Fruit fly (Drosophila melanogaster) whole organism, embryonic: ENCODE results near the gene CG14357.

ENCODE experiments used
- Bteb2 ChIP-seq: fragments of 200-800 bp; sonication (Bioruptor generic); optimal IDR thresholded peaks from 2 replicates; lab custom pipeline; 2016; ENCODE audit warnings: missing biosample characterization, missing genetic modification characterization
- CG14441 ChIP-seq: fragments of 200-800 bp; sonication (Bioruptor generic); IDR thresholded peaks from 2 replicates; pipeline ENCODE4 v1.3.6; 2022; ENCODE audit warnings: missing biosample characterization, missing genetic modification characterization
- Pdp1 ChIP-seq, 2 experiments: fragments of 200-800 bp; sonication (Bioruptor generic); optimal IDR thresholded peaks; 3 replicates each; lab custom pipeline; 2016; ENCODE audit warnings: missing biosample characterization in 2 of 2, missing genetic modification characterization in 2 of 2, mild to moderate bottlenecking in 1 of 2, moderate library complexity in 1 of 2
- abd-A ChIP-seq: fragments of 200-800 bp; sonication (Bioruptor generic); optimal IDR thresholded peaks from 3 replicates; lab custom pipeline; 2019; ENCODE audit warnings: missing biosample characterization, mild to moderate bottlenecking, missing genetic modification characterization, moderate library complexity
- pnt ChIP-seq: fragments of 200-800 bp; sonication (Bioruptor generic); optimal IDR thresholded peaks from 3 replicates; lab custom pipeline; 2016; ENCODE audit warnings: missing biosample characterization, missing genetic modification characterization
- run ChIP-seq: fragments of 200-800 bp; sonication (Bioruptor generic); optimal IDR thresholded peaks from 3 replicates; lab custom pipeline; 2018; ENCODE audit warnings: missing biosample characterization, mild to moderate bottlenecking, missing genetic modification characterization
- tx ChIP-seq: fragments of 200-800 bp; sonication (Bioruptor generic); optimal IDR thresholded peaks from 2 replicates; lab custom pipeline; 2016; ENCODE audit warnings: missing biosample characterization, missing genetic modification characterization

DNA sequence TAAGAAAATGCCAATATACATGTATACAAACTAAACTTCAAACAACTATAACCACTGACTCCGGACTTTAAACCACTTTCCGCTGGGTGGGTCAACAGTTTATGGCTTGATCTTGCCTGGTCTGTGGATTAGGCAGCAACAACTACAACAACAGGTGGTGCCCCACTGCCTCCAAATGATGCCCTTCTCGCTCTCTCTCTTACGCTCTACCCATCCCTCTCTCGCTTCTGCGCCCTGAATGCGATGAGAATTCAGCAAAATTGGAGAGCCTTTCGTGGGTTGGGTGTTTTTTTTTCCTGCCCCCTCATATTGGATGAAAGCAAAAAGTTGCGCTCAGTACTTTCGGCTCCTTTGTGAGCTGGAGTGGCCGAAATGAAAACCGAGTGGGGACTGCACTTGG lies 28.9 kb upstream of the CG14357 start:
- no peak for TF ChIP-seq tx (GFP tag; lab: Kevin White, UChicago)
- no peak for TF ChIP-seq CG14441 (GFP tag; lab: Robert Waterston, UW)
- no peak for TF ChIP-seq pnt (GFP tag; lab: Kevin White, UChicago)
- no peak for TF ChIP-seq run
- TF ChIP-seq Bteb2 (GFP tag; lab: Kevin White, UChicago), result no peak
- TF ChIP-seq Pdp1 (GFP tag; optimal IDR thresholded peaks at IDR 0.05; lab: Kevin White, UChicago), result no peak
- TF ChIP-seq abd-A, result no peak
